Fruit fly (Drosophila melanogaster) whole organism, embryonic: ENCODE results near the gene Ae2.

Experiments used
- Abd-B ChIP-seq: fragments of 200-800 bp; sonication (Bioruptor generic); optimal IDR thresholded peaks from 2 replicates; lab custom pipeline; 2018; ENCODE audit warnings: missing biosample characterization, mild to moderate bottlenecking, missing genetic modification characterization, moderate library complexity
- Aef1 ChIP-seq: fragments of 200-800 bp; sonication (Bioruptor generic); IDR thresholded peaks from 3 replicates; pipeline ENCODE4 v1.3.6; 2022; ENCODE audit warnings: missing biosample characterization, missing genetic modification characterization
- Atf3 ChIP-seq: fragments of 200-800 bp; sonication (Bioruptor generic); optimal IDR thresholded peaks from 3 replicates; lab custom pipeline; 2016; ENCODE audit warnings: missing biosample characterization, missing genetic modification characterization
- CG10431 ChIP-seq: fragments of 200-800 bp; sonication (Bioruptor generic); optimal IDR thresholded peaks from 3 replicates; lab custom pipeline; 2018; ENCODE audit warnings: missing biosample characterization, mild to moderate bottlenecking, missing genetic modification characterization
- CG10565 ChIP-seq: fragments of 200-800 bp; sonication (Bioruptor generic); optimal IDR thresholded peaks from 3 replicates; lab custom pipeline; 2016; ENCODE audit warnings: missing biosample characterization, mild to moderate bottlenecking, missing genetic modification characterization
- CG12104 ChIP-seq: fragments of 200-800 bp; sonication (Bioruptor generic); optimal IDR thresholded peaks from 3 replicates; lab custom pipeline; 2016; ENCODE audit warnings: missing biosample characterization, missing genetic modification characterization
- CG12299 ChIP-seq: fragments of 200-800 bp; sonication (Bioruptor generic); optimal IDR thresholded peaks from 2 replicates; lab custom pipeline; 2018; ENCODE audit warnings: missing biosample characterization, mild to moderate bottlenecking, missing genetic modification characterization
- CG15514 ChIP-seq: fragments of 200-800 bp; sonication (Bioruptor generic); optimal IDR thresholded peaks from 3 replicates; lab custom pipeline; 2017; ENCODE audit warnings: missing biosample characterization, missing genetic modification characterization, mild to moderate bottlenecking, moderate library complexity, missing genetic modification reagents
- CG17385 ChIP-seq: fragments of 200-800 bp; sonication (Bioruptor generic); optimal IDR thresholded peaks from 3 replicates; lab custom pipeline; 2018; ENCODE audit warnings: missing biosample characterization, mild to moderate bottlenecking, missing genetic modification characterization
- CG30403 ChIP-seq: fragments of 200-800 bp; sonication (Bioruptor generic); optimal IDR thresholded peaks from 3 replicates; lab custom pipeline; 2016; ENCODE audit warnings: missing biosample characterization, missing genetic modification characterization
- CG32532 ChIP-seq: fragments of 200-800 bp; sonication (Bioruptor generic); IDR thresholded peaks from 2 replicates; pipeline ENCODE4 v1.3.6; 2022; ENCODE audit warnings: missing biosample characterization, missing genetic modification characterization
- CG34422 ChIP-seq: fragments of 200-800 bp; sonication (Bioruptor generic); IDR thresholded peaks from 3 replicates; pipeline ENCODE4 v1.3.6; 2022; ENCODE audit warnings: missing biosample characterization, missing genetic modification characterization
- CG4707 ChIP-seq: fragments of 200-800 bp; sonication (Bioruptor generic); optimal IDR thresholded peaks from 2 replicates; lab custom pipeline; 2018; ENCODE audit warnings: missing biosample characterization, mild to moderate bottlenecking, missing genetic modification characterization, moderate library complexity
- CG5180 ChIP-seq: fragments of 200-800 bp; sonication (Bioruptor generic); optimal IDR thresholded peaks from 3 replicates; lab custom pipeline; 2017; ENCODE audit warnings: missing biosample characterization, missing genetic modification characterization, mild to moderate bottlenecking, moderate library complexity, missing genetic modification reagents
- CG5953 ChIP-seq: fragments of 200-800 bp; sonication (Bioruptor generic); IDR thresholded peaks from 2 replicates; pipeline ENCODE4 v1.3.6; 2022; ENCODE audit warnings: missing biosample characterization, missing genetic modification characterization
- CG6689 ChIP-seq: fragments of 200-800 bp; sonication (Bioruptor generic); IDR thresholded peaks from 2 replicates; pipeline ENCODE4 v1.3.6; 2022; ENCODE audit warnings: missing biosample characterization, missing genetic modification characterization
- CG8924 ChIP-seq: fragments of 200-800 bp; optimal IDR thresholded peaks from 3 replicates; lab custom pipeline; 2019; ENCODE audit warnings: missing biosample characterization, mild to moderate bottlenecking, missing genetic modification characterization, moderate library complexity
- CHES-1-like ChIP-seq: fragments of 200-800 bp; sonication (Bioruptor generic); optimal IDR thresholded peaks from 2 replicates; lab custom pipeline; 2016; ENCODE audit warnings: missing biosample characterization, missing genetic modification characterization
- CkIIα-i1 ChIP-seq: fragments of 200-800 bp; sonication (Bioruptor generic); IDR thresholded peaks from 2 replicates; pipeline ENCODE4 v1.3.6; 2022; ENCODE audit warnings: missing biosample characterization, missing genetic modification characterization
- Dek ChIP-seq: fragments of 200-800 bp; sonication (Bioruptor generic); optimal IDR thresholded peaks from 3 replicates; lab custom pipeline; 2019; ENCODE audit warnings: missing biosample characterization, mild to moderate bottlenecking, missing genetic modification characterization, moderate library complexity
- Doc3 ChIP-seq: fragments of 200-800 bp; sonication (Bioruptor generic); IDR thresholded peaks from 3 replicates; pipeline ENCODE4 v1.3.6; 2022; ENCODE audit warnings: missing biosample characterization, missing genetic modification characterization; ENCODE audit not compliant: partially characterized antibody
- Ets97D ChIP-seq: fragments of 200-800 bp; sonication (Bioruptor generic); optimal IDR thresholded peaks from 3 replicates; lab custom pipeline; 2016; ENCODE audit warnings: missing biosample characterization, missing genetic modification characterization
- Gug ChIP-seq: fragments of 200-800 bp; sonication (Bioruptor generic); IDR thresholded peaks from 4 replicates; pipeline ENCODE4 v1.3.6; 2022; ENCODE audit warnings: missing biosample characterization, missing genetic modification characterization
- Lim3 ChIP-seq: fragments of 200-800 bp; sonication (Bioruptor generic); IDR thresholded peaks from 2 replicates; pipeline ENCODE4 v1.3.6; 2022; ENCODE audit warnings: missing biosample characterization, missing genetic modification characterization
- NFAT ChIP-seq: fragments of 200-800 bp; sonication (Bioruptor generic); IDR thresholded peaks from 2 replicates; pipeline ENCODE4 v1.3.6; 2022; ENCODE audit warnings: missing biosample characterization, missing genetic modification characterization
- Neu2 ChIP-seq: fragments of 200-800 bp; sonication (Bioruptor generic); optimal IDR thresholded peaks from 3 replicates; lab custom pipeline; 2016; ENCODE audit warnings: missing biosample characterization, missing genetic modification characterization, borderline replicate concordance
- Opbp ChIP-seq: fragments of 200-800 bp; sonication (Bioruptor generic); IDR thresholded peaks from 3 replicates; pipeline ENCODE4 v1.3.6; 2022; ENCODE audit warnings: missing biosample characterization, missing genetic modification characterization; ENCODE audit not compliant: partially characterized antibody
- Trl ChIP-seq, 3 experiments: fragments of >200 bp in 2 of 3; fragments of 200-800 bp in 1 of 3; sonication (Bioruptor generic) in 1 of 3; optimal IDR thresholded peaks; 2 replicates in 1 of 3; 3 replicates in 2 of 3; lab custom pipeline; 2016 to 2017; ENCODE audit warnings: missing biosample characterization in 1 of 3, missing genetic modification characterization in 1 of 3
- ab ChIP-seq: fragments of 200-800 bp; sonication (Bioruptor generic); optimal IDR thresholded peaks from 2 replicates; lab custom pipeline; 2016; ENCODE audit warnings: missing biosample characterization, missing genetic modification characterization
- abd-A ChIP-seq: fragments of 200-800 bp; sonication (Bioruptor generic); optimal IDR thresholded peaks from 3 replicates; lab custom pipeline; 2019; ENCODE audit warnings: missing biosample characterization, mild to moderate bottlenecking, missing genetic modification characterization, moderate library complexity
- bcd ChIP-seq: fragments of 200-800 bp; sonication (Bioruptor generic); optimal IDR thresholded peaks from 2 replicates; lab custom pipeline; 2017; ENCODE audit warnings: missing biosample characterization, mild to moderate bottlenecking, missing genetic modification characterization
- bowl ChIP-seq: fragments of 200-800 bp; sonication (Bioruptor generic); IDR thresholded peaks from 2 replicates; pipeline ENCODE4 v1.3.6; 2022; ENCODE audit warnings: missing biosample characterization, missing genetic modification characterization
- br ChIP-seq: fragments of >200 bp; optimal IDR thresholded peaks from 2 replicates; lab custom pipeline; 2017
- btn ChIP-seq: fragments of 200-800 bp; sonication (Bioruptor generic); optimal IDR thresholded peaks from 2 replicates; lab custom pipeline; 2016; ENCODE audit warnings: missing biosample characterization, missing genetic modification characterization
- dati ChIP-seq: fragments of 200-800 bp; sonication (Bioruptor generic); IDR thresholded peaks from 2 replicates; pipeline ENCODE4 v1.3.6; 2022; ENCODE audit warnings: missing biosample characterization, missing genetic modification characterization
- dimm ChIP-seq: fragments of 200-800 bp; sonication (Bioruptor generic); IDR thresholded peaks from 2 replicates; pipeline ENCODE4 v1.3.6; 2022; ENCODE audit warnings: missing biosample characterization, missing genetic modification characterization
- dpn ChIP-seq, 2 experiments: fragments of 200-800 bp; sonication (Bioruptor generic); optimal IDR thresholded peaks; 3 replicates each; lab custom pipeline; 2016; ENCODE audit warnings: missing biosample characterization in 2 of 2, missing genetic modification characterization in 2 of 2
- eve ChIP-seq, 2 experiments: fragments of >200 bp; optimal IDR thresholded peaks; 2 replicates each; lab custom pipeline; 2017; ENCODE audit warnings: missing biosample characterization in 2 of 2, missing genetic modification characterization in 2 of 2
- hbn ChIP-seq: fragments of 200-800 bp; sonication (Bioruptor generic); IDR thresholded peaks from 2 replicates; pipeline ENCODE4 v1.3.6; 2022; ENCODE audit warnings: missing biosample characterization, missing genetic modification characterization; ENCODE audit not compliant: partially characterized antibody
- ind ChIP-seq: fragments of 200-800 bp; sonication (Bioruptor generic); optimal IDR thresholded peaks from 3 replicates; lab custom pipeline; 2016; ENCODE audit warnings: missing biosample characterization, missing genetic modification characterization
- klu ChIP-seq: fragments of 200-800 bp; sonication (Bioruptor generic); IDR thresholded peaks from 2 replicates; pipeline ENCODE4 v1.3.6; 2022; ENCODE audit warnings: missing biosample characterization, missing genetic modification characterization
- lmd ChIP-seq: fragments of 200-800 bp; sonication (Bioruptor generic); IDR thresholded peaks from 2 replicates; pipeline ENCODE4 v1.3.6; 2022; ENCODE audit warnings: missing biosample characterization, missing genetic modification characterization
- nau ChIP-seq: fragments of 200-800 bp; sonication (Bioruptor generic); optimal IDR thresholded peaks from 3 replicates; lab custom pipeline; 2017; ENCODE audit warnings: missing biosample characterization, mild to moderate bottlenecking, missing genetic modification characterization, missing genetic modification reagents
- nerfin-1 ChIP-seq: fragments of 200-800 bp; sonication (Bioruptor generic); optimal IDR thresholded peaks from 3 replicates; lab custom pipeline; 2019; ENCODE audit warnings: missing biosample characterization, mild to moderate bottlenecking, missing genetic modification characterization, moderate library complexity
- otp ChIP-seq: fragments of 200-800 bp; sonication (Bioruptor generic); IDR thresholded peaks from 3 replicates; pipeline ENCODE4, ENCODE4 v1.3.6; 2022; ENCODE audit warnings: missing biosample characterization, missing genetic modification characterization
- ro ChIP-seq: fragments of 200-800 bp; sonication (Bioruptor generic); IDR thresholded peaks from 2 replicates; pipeline ENCODE4 v1.3.6; 2022; ENCODE audit warnings: missing biosample characterization, missing genetic modification characterization
- salm ChIP-seq: fragments of 200-800 bp; sonication (Bioruptor generic); optimal IDR thresholded peaks from 2 replicates; lab custom pipeline; 2018; ENCODE audit warnings: missing biosample characterization, mild to moderate bottlenecking, missing genetic modification characterization
- sr ChIP-seq: fragments of 200-800 bp; sonication (Bioruptor generic); IDR thresholded peaks from 3 replicates; pipeline ENCODE4 v1.3.6; 2022; ENCODE audit warnings: missing biosample characterization, missing genetic modification characterization
- tio ChIP-seq: fragments of 200-800 bp; sonication (Bioruptor generic); optimal IDR thresholded peaks from 2 replicates; lab custom pipeline; 2017; ENCODE audit warnings: missing biosample characterization, missing genetic modification characterization, inconsistent platforms
- wdn ChIP-seq: fragments of 200-800 bp; sonication (Bioruptor generic); IDR thresholded peaks from 2 replicates; pipeline ENCODE4 v1.3.6; 2022; ENCODE audit warnings: missing biosample characterization, missing genetic modification characterization

Ae2 gene

dm6 chr3L:9713828-9714536 lies 49.4 kb upstream of the Ae2 start, which contains the start of gene vsg (continued):
- TF ChIP-seq Atf3 (GFP tag; lab: Kevin White, UChicago) (peak; percentile 25), CG15514 (GFP tag; lab: Kevin White, UChicago) (peak; percentile 38), CG12104 (peak; percentile 85), CG30403 (GFP tag; lab: Kevin White, UChicago) (peak; percentile 88), nerfin-1 (tag; lab: Kevin White, UChicago) (peak; percentile 80), CG12299 (peak; percentile 29), hbn (peak; percentile 64), br (lab: Kevin White, UChicago) (no peak), Neu2 (GFP tag; lab: Kevin White, UChicago) (no peak), CG4707 (no peak), Doc3 (GFP tag; lab: Robert Waterston, UW) (peak; percentile 55), wdn (peak; percentile 13), Opbp (GFP tag; lab: Robert Waterston, UW) (peak; percentile 93), Dek (peak; percentile 81), tio (GFP tag; lab: Kevin White, UChicago) (no peak), CG6689 (peak; percentile 85), CG5180 (GFP tag; lab: Kevin White, UChicago) (peak; percentile 35), CHES-1-like (GFP tag; lab: Kevin White, UChicago) (no peak), CG5953 (GFP tag; lab: Robert Waterston, UW) (peak; percentile 34; the same call in 1 of the 2 replicates), Aef1 (GFP tag; lab: Robert Waterston, UW) (peak; percentile 55; the same call in 2 of the 3 replicates), NFAT (GFP tag; lab: Robert Waterston, UW) (peak; percentile 83), bcd (GFP tag; lab: Kevin White, UChicago) (peak; percentile 78), Ets97D (GFP tag; lab: Kevin White, UChicago) (peak; percentile 29), ab (GFP tag; lab: Kevin White, UChicago) (no peak), abd-A (no peak), otp (GFP tag; lab: Robert Waterston, UW) (no peak), dati (GFP tag; lab: Robert Waterston, UW) (no peak), bowl (GFP tag; lab: Robert Waterston, UW) (no peak), btn (GFP tag; lab: Kevin White, UChicago) (no peak), dimm (GFP tag; lab: Robert Waterston, UW) (no peak), CG8924 (tag; lab: Kevin White, UChicago) (peak; percentile 91), eve (GFP tag; optimal IDR thresholded peaks at IDR 0.05; lab: Kevin White, UChicago) (no peak), dpn (GFP tag; optimal IDR thresholded peaks at IDR 0.05; lab: Kevin White, UChicago) (peak; percentile 55 to 75), sr (no peak), salm (peak; percentile 48), Gug (GFP tag; lab: Robert Waterston, UW) (peak; percentile 81; the same call in 3 of the 4 replicates), CG10565 (no peak), CkIIα-i1 (GFP tag; lab: Robert Waterston, UW) (no peak), ro (GFP tag; lab: Robert Waterston, UW) (0 out of 2 replicates have a peak, but pooled peaks have one; percentile 57), Trl (optimal IDR thresholded peaks at IDR 0.05; lab: Kevin White, UChicago) (no peak), Trl (GFP tag; optimal IDR thresholded peaks at IDR 0.05; lab: Kevin White, UChicago) (peak; percentile 28), Abd-B (GFP tag; lab: Kevin White, UChicago) (peak; percentile 87), CG10431 (GFP tag; lab: Kevin White, UChicago) (peak; percentile 49), CG34422 (GFP tag; lab: Robert Waterston, UW) (peak; percentile 44), CG17385 (GFP tag; lab: Kevin White, UChicago) (peak; percentile 83), nau (GFP tag; lab: Kevin White, UChicago) (no peak), ind (GFP tag; lab: Kevin White, UChicago) (peak; percentile 72), CG32532 (peak; percentile 79), klu (GFP tag; lab: Robert Waterston, UW) (peak; percentile 70), Lim3 (no peak), lmd (GFP tag; lab: Robert Waterston, UW) (peak; percentile 74)
